Worm (Caenorhabditis elegans) whole organism, L2 larva: ENCODE results near the gene dpy-1.
A peak's percentile ranks its signal among the peaks of the same experiment; 100 is the strongest.

Experiments
- C34F6.9 ChIP-seq: fragments of 150-350 bp; optimal IDR thresholded peaks from 2 replicates; lab custom pipeline; 2014; ENCODE audit warnings: missing biosample characterization, missing genetic modification characterization
- F13H6.1 ChIP-seq: sonication (generic microtip); optimal IDR thresholded peaks from 2 replicates; lab custom pipeline; 2016; ENCODE audit warnings: missing genetic modification characterization, missing compliant biosample characterization
- R02D3.7 ChIP-seq: fragments of 150-350 bp; optimal IDR thresholded peaks from 2 replicates; lab custom pipeline; 2014; ENCODE audit warnings: missing biosample characterization, missing genetic modification characterization
- alr-1 ChIP-seq: fragments of 150-350 bp; optimal IDR thresholded peaks from 2 replicates; lab custom pipeline; 2014; ENCODE audit warnings: missing biosample characterization, missing genetic modification characterization
- aly-2 ChIP-seq: fragments of 150-350 bp; optimal IDR thresholded peaks from 2 replicates; lab custom pipeline; 2014; ENCODE audit warnings: missing biosample characterization, missing genetic modification characterization
- ama-1 ChIP-seq: fragments of 150-350 bp; optimal IDR thresholded peaks from 2 replicates; lab custom pipeline; 2018; ENCODE audit warnings: inconsistent platforms
- blmp-1 ChIP-seq: sonication (generic microtip); optimal IDR thresholded peaks from 2 replicates; lab custom pipeline; 2017; ENCODE audit warnings: missing genetic modification characterization, mild to moderate bottlenecking, missing compliant biosample characterization, antibody characterized with exemption, moderate library complexity; ENCODE audit not compliant: insufficient read depth
- ceh-16 ChIP-seq: fragments of 150-350 bp; optimal IDR thresholded peaks from 2 replicates; lab custom pipeline; 2014; ENCODE audit warnings: missing biosample characterization, missing genetic modification characterization
- ceh-82 ChIP-seq: fragments of 150-350 bp; optimal IDR thresholded peaks from 2 replicates; lab custom pipeline; 2014; ENCODE audit warnings: missing biosample characterization, missing genetic modification characterization
- crh-2 ChIP-seq: sonication (generic microtip); optimal IDR thresholded peaks from 2 replicates; lab custom pipeline; 2017; ENCODE audit warnings: missing biosample characterization, missing genetic modification characterization
- egl-27 ChIP-seq: sonication (generic microtip); optimal IDR thresholded peaks from 3 replicates; lab custom pipeline; 2017; ENCODE audit warnings: missing biosample characterization, missing genetic modification reagents, missing genetic modification characterization
- elt-1 ChIP-seq: fragments of 150-350 bp; optimal IDR thresholded peaks from 2 replicates; lab custom pipeline; 2014; ENCODE audit warnings: missing biosample characterization, missing genetic modification characterization
- elt-3 ChIP-seq: sonication (generic microtip); optimal IDR thresholded peaks from 2 replicates; lab custom pipeline; 2017; ENCODE audit warnings: missing biosample characterization, missing genetic modification characterization
- fos-1 ChIP-seq: fragments of 150-350 bp; optimal IDR thresholded peaks from 2 replicates; lab custom pipeline; 2014; ENCODE audit warnings: missing biosample characterization, missing genetic modification characterization
- gmeb-1 ChIP-seq: fragments of 150-350 bp; optimal IDR thresholded peaks from 2 replicates; lab custom pipeline; 2014; ENCODE audit warnings: missing biosample characterization, missing genetic modification characterization
- lin-11 ChIP-seq: fragments of 150-350 bp; sonication (generic microtip); optimal IDR thresholded peaks from 2 replicates; lab custom pipeline; 2014; ENCODE audit warnings: missing biosample characterization, missing genetic modification characterization, inconsistent platforms, mixed read lengths
- lin-13 ChIP-seq: fragments of 150-350 bp; optimal IDR thresholded peaks from 2 replicates; lab custom pipeline; 2014; ENCODE audit warnings: missing biosample characterization, missing genetic modification reagents, missing genetic modification characterization
- lin-39 ChIP-seq: fragments of 150-350 bp; optimal IDR thresholded peaks from 2 replicates; lab custom pipeline; 2014; ENCODE audit warnings: missing biosample characterization, missing genetic modification reagents, missing genetic modification characterization
- lsy-2 ChIP-seq, 2 experiments: fragments of 150-350 bp in 1 of 2; sonication (generic microtip) in 1 of 2; optimal IDR thresholded peaks; 2 replicates each; lab custom pipeline; 2014 to 2017; ENCODE audit warnings: missing biosample characterization in 2 of 2, missing genetic modification characterization in 2 of 2
- mbf-1 ChIP-seq: sonication (generic microtip); optimal IDR thresholded peaks from 2 replicates; lab custom pipeline; 2017; ENCODE audit warnings: missing biosample characterization, missing genetic modification characterization
- mdl-1 ChIP-seq, 2 experiments: fragments of 150-350 bp in 1 of 2; sonication (generic microtip) in 1 of 2; optimal IDR thresholded peaks; 2 replicates each; lab custom pipeline; 2017; ENCODE audit warnings: missing biosample characterization in 2 of 2, missing genetic modification characterization in 2 of 2
- nhr-10 ChIP-seq: sonication (generic microtip); optimal IDR thresholded peaks from 2 replicates; lab custom pipeline; 2017; ENCODE audit warnings: missing biosample characterization, missing genetic modification characterization
- nhr-11 ChIP-seq: fragments of 150-350 bp; optimal IDR thresholded peaks from 2 replicates; lab custom pipeline; 2014; ENCODE audit warnings: missing biosample characterization, missing genetic modification characterization
- nhr-12 ChIP-seq: fragments of 150-350 bp; optimal IDR thresholded peaks from 2 replicates; lab custom pipeline; 2014; ENCODE audit warnings: missing biosample characterization, missing genetic modification characterization
- nhr-129 ChIP-seq: fragments of 150-350 bp; optimal IDR thresholded peaks from 2 replicates; lab custom pipeline; 2014; ENCODE audit warnings: missing biosample characterization, missing genetic modification characterization
- nhr-21 ChIP-seq: fragments of 150-350 bp; optimal IDR thresholded peaks from 2 replicates; lab custom pipeline; 2014; ENCODE audit warnings: missing biosample characterization, missing genetic modification characterization
- nhr-23 ChIP-seq: fragments of 150-350 bp; optimal IDR thresholded peaks from 2 replicates; lab custom pipeline; 2014; ENCODE audit warnings: missing biosample characterization, missing genetic modification reagents, missing genetic modification characterization
- nhr-237 ChIP-seq: fragments of 150-350 bp; optimal IDR thresholded peaks from 2 replicates; lab custom pipeline; 2014; ENCODE audit warnings: missing biosample characterization, missing genetic modification characterization
- nhr-25 ChIP-seq: fragments of 150-350 bp; sonication (generic microtip); optimal IDR thresholded peaks from 3 replicates; lab custom pipeline; 2014; ENCODE audit warnings: missing biosample characterization, missing genetic modification characterization
- nhr-6 ChIP-seq: fragments of 150-350 bp; optimal IDR thresholded peaks from 2 replicates; lab custom pipeline; 2014; ENCODE audit warnings: missing biosample characterization, missing genetic modification characterization
- peb-1 ChIP-seq: fragments of 150-350 bp; optimal IDR thresholded peaks from 2 replicates; lab custom pipeline; 2014; ENCODE audit warnings: missing biosample characterization, missing genetic modification characterization
- sem-4 ChIP-seq: fragments of 150-350 bp; optimal IDR thresholded peaks from 2 replicates; lab custom pipeline; 2014; ENCODE audit warnings: missing biosample characterization, missing genetic modification reagents, missing genetic modification characterization
- sma-3 ChIP-seq: sonication (generic microtip); optimal IDR thresholded peaks from 2 replicates; lab custom pipeline; 2016; ENCODE audit warnings: missing genetic modification reagents, missing genetic modification characterization, missing compliant biosample characterization
- sma-9 ChIP-seq, 2 experiments: fragments of 150-350 bp in 1 of 2; sonication (generic microtip) in 1 of 2; optimal IDR thresholded peaks; 2 replicates each; lab custom pipeline; 2014 to 2016; ENCODE audit warnings: missing genetic modification characterization in 2 of 2, mild to moderate bottlenecking in 1 of 2, missing biosample characterization in 1 of 2, missing compliant biosample characterization in 1 of 2, missing genetic modification reagents in 1 of 2, moderate library complexity in 1 of 2
- snpc-4 ChIP-seq: fragments of 150-350 bp; optimal IDR thresholded peaks from 2 replicates; lab custom pipeline; 2014; ENCODE audit warnings: missing biosample characterization, missing genetic modification characterization
- unc-39 ChIP-seq: fragments of 150-350 bp; optimal IDR thresholded peaks from 2 replicates; lab custom pipeline; 2014; ENCODE audit warnings: missing biosample characterization, missing genetic modification characterization
- unc-55 ChIP-seq: fragments of 150-350 bp; sonication (generic microtip); optimal IDR thresholded peaks from 3 replicates; lab custom pipeline; 2014; ENCODE audit warnings: missing biosample characterization, missing genetic modification reagents, missing genetic modification characterization
- unc-62 ChIP-seq: fragments of 150-350 bp; optimal IDR thresholded peaks from 2 replicates; lab custom pipeline; 2014; ENCODE audit warnings: missing biosample characterization, missing genetic modification reagents, missing genetic modification characterization
- zag-1 ChIP-seq: fragments of 150-350 bp; optimal IDR thresholded peaks from 2 replicates; lab custom pipeline; 2014; ENCODE audit warnings: missing biosample characterization, missing genetic modification characterization
- ztf-1 ChIP-seq: fragments of 200-800 bp; sonication (Bioruptor generic); conservative IDR thresholded peaks from 2 replicates; pipeline ENCODE4 v1.3.6; 2022; ENCODE audit warnings: missing genetic modification characterization, missing compliant biosample characterization
- ztf-11 ChIP-seq: sonication (generic microtip); optimal IDR thresholded peaks from 2 replicates; lab custom pipeline; 2017; ENCODE audit warnings: missing biosample characterization, missing genetic modification characterization
- ztf-4 ChIP-seq: fragments of 150-350 bp; optimal IDR thresholded peaks from 2 replicates; lab custom pipeline; 2014; ENCODE audit warnings: missing biosample characterization, missing genetic modification characterization

Gene dpy-1

DNA sequence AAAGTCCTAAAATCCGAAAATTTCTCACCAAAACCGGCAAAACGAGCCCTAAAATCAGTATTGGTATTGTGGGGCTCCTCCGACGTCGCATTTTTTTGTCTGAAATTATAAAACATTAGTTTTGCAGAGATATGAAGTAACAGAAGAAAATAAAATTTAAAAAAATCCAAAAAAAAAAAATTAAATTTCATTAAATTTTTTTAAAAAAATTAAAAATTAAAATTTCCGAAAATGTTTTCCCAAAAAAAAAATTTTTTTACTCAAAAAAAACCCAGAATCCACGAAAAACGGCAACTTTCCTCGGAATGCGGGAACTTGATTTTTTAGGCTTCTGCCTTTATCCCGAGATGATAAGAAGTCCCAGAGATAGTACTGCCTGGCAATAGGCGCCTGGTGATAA, at the start of gene dpy-1:
Gene dpy-1, minus strand, starts transcription at position 101 of the 400 bp plus-strand sequence.
- TF ChIP-seq nhr-10 (tag; lab: Kevin White, UChicago), result no peak

- no peak for TF ChIP-seq mbf-1 (tag; lab: Kevin White, UChicago)
- TF ChIP-seq, all 48 proteins: peak for 0
Measured at ce11 chrIII:2092409-2092808, 44.6 kb upstream of the dpy-1 start, which contains the start of gene Y48G9A.9. Y48G9A.9 (plus strand) TSS chrIII:2092709.

DNA sequence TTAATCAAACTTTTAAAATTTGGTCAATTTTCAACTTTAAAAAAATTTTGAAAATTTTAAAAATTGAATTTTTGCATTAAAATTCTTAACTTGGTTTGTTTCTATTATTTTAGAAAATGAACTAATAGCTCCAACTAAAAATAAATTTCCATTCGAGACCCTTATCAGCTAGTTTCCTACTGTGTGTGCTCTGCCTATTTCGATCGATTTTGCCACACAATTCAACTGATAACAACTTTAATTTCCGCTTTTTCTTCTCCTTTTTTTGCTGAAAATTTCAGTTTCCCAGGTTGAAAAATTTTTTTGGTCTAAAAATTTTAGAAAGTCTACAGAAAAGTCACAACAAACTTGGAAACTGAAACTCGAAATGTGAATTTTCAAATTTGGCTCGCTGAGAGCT, 43.6 kb upstream of the dpy-1 start:
- TF ChIP-seq egl-27 (no peak), aly-2 (tag; lab: Kevin White, UChicago) (no peak), F13H6.1 (tag; lab: Kevin White, UChicago) (no peak), ztf-4 (tag; lab: Kevin White, UChicago) (no peak), lin-39 (tag; lab: Kevin White, UChicago) (no peak), fos-1 (tag; lab: Kevin White, UChicago) (peak; percentile 67)

ce11 chrIII:2090695-2091094, 42.9 kb upstream of the dpy-1 start:
- TF ChIP-seq fos-1 (tag; lab: Kevin White, UChicago) (peak; percentile 89), lin-13 (GFP tag; lab: Kevin White, UChicago) (peak; percentile 34), unc-39 (tag; lab: Kevin White, UChicago) (no peak), blmp-1 (tag; lab: Kevin White, UChicago) (peak; percentile 37), lsy-2 (tag; optimal IDR thresholded peaks at IDR 0.05; lab: Kevin White, UChicago) (peak in 1 of 2 experiments; percentile 62), sma-3 (GFP tag; lab: Kevin White, UChicago) (peak; percentile 80), nhr-237 (tag; lab: Kevin White, UChicago) (no peak), F13H6.1 (tag; lab: Kevin White, UChicago) (peak; percentile 73), ztf-4 (tag; lab: Kevin White, UChicago) (peak; percentile 27), snpc-4 (tag; lab: Kevin White, UChicago) (no peak), R02D3.7 (tag; lab: Kevin White, UChicago) (no peak), C34F6.9 (tag; lab: Kevin White, UChicago) (peak; percentile 64), lin-39 (tag; lab: Kevin White, UChicago) (no peak), nhr-25 (tag; lab: Kevin White, UChicago) (peak; percentile 87), sma-9 (GFP tag; optimal IDR thresholded peaks at IDR 0.05; lab: Kevin White, UChicago) (no peak), sma-9 (tag; optimal IDR thresholded peaks at IDR 0.05; lab: Kevin White, UChicago) (no peak), gmeb-1 (tag; lab: Kevin White, UChicago) (peak; percentile 77), nhr-21 (peak; percentile 11), nhr-6 (tag; lab: Kevin White, UChicago) (peak; percentile 63), sem-4 (peak; percentile 63), nhr-129 (tag; lab: Kevin White, UChicago) (peak; percentile 59), crh-2 (tag; lab: Kevin White, UChicago) (peak; percentile 75)

DNA sequence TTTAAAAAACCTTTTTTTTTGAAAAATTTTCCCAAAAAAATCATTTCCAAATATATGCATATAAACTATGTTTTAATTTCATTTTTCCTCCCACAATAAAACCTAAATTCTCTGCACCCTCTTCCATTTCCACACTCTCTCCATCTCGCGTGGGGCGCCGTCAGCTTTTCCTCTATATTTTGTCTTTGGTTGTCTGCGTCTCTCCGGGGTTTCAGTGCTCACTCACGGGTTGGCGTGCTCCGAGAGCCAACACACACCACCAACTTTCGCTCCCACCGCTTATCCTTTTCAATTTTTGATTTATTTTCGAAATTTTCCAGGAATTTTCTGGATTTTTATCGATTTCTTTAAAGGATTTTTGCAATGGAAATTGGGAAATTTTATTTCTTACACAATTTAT, 41.6 kb upstream of the dpy-1 start:
- TF ChIP-seq blmp-1 (tag; lab: Kevin White, UChicago) (no peak), lin-11 (no peak), mdl-1 (tag; optimal IDR thresholded peaks at IDR 0.05; lab: Kevin White, UChicago) (no peak), crh-2 (tag; lab: Kevin White, UChicago) (no peak), elt-1 (tag; lab: Kevin White, UChicago) (no peak), sem-4 (no peak), unc-55 (GFP tag; lab: Kevin White, UChicago) (peak; percentile 49), lin-39 (tag; lab: Kevin White, UChicago) (no peak), peb-1 (tag; lab: Kevin White, UChicago) (no peak), R02D3.7 (tag; lab: Kevin White, UChicago) (no peak), unc-62 (GFP tag; lab: Kevin White, UChicago) (no peak), sma-9 (GFP tag; optimal IDR thresholded peaks at IDR 0.05; lab: Kevin White, UChicago) (no peak), sma-9 (tag; optimal IDR thresholded peaks at IDR 0.05; lab: Kevin White, UChicago) (no peak), alr-1 (tag; lab: Kevin White, UChicago) (no peak), ztf-11 (tag; lab: Kevin White, UChicago) (no peak), fos-1 (tag; lab: Kevin White, UChicago) (peak; percentile 9), nhr-237 (tag; lab: Kevin White, UChicago) (no peak), lsy-2 (tag; optimal IDR thresholded peaks at IDR 0.05; lab: Kevin White, UChicago) (peak in 1 of 2 experiments; percentile 43), zag-1 (tag; lab: Kevin White, UChicago) (no peak), F13H6.1 (tag; lab: Kevin White, UChicago) (peak; percentile 17), nhr-21 (no peak), elt-3 (tag; lab: Kevin White, UChicago) (no peak), ceh-16 (no peak), lin-13 (GFP tag; lab: Kevin White, UChicago) (peak; percentile 20), nhr-12 (tag; lab: Kevin White, UChicago) (no peak), nhr-23 (tag; lab: Kevin White, UChicago) (no peak), unc-39 (tag; lab: Kevin White, UChicago) (no peak), ztf-1 (GFP tag; lab: Robert Waterston, UW) (no peak), ceh-82 (tag; lab: Kevin White, UChicago) (no peak), sma-3 (GFP tag; lab: Kevin White, UChicago) (no peak), nhr-129 (tag; lab: Kevin White, UChicago) (peak; percentile 15), C34F6.9 (tag; lab: Kevin White, UChicago) (peak; percentile 56), ama-1 (no peak), snpc-4 (tag; lab: Kevin White, UChicago) (no peak), nhr-11 (tag; lab: Kevin White, UChicago) (no peak)
